Fruit fly (Drosophila melanogaster) whole organism, embryonic: ENCODE measurements around the gene CG6066.
A peak's percentile ranks its signal among the peaks of the same experiment; 100 is the strongest.

ENCODE experiments used
- Ada2b ChIP-seq: fragments of 200-800 bp; sonication (Bioruptor generic); IDR thresholded peaks from 2 replicates; pipeline ENCODE4 v1.3.6; 2022; ENCODE audit warnings: missing biosample characterization, missing genetic modification characterization
- CG12769 ChIP-seq: fragments of 200-800 bp; sonication (Bioruptor generic); optimal IDR thresholded peaks from 2 replicates; lab custom pipeline; 2019; ENCODE audit warnings: missing biosample characterization, mild to moderate bottlenecking, missing genetic modification characterization, moderate library complexity
- CG13296 ChIP-seq: fragments of 200-800 bp; sonication (Bioruptor generic); optimal IDR thresholded peaks from 3 replicates; lab custom pipeline; 2018; ENCODE audit warnings: missing biosample characterization, mild to moderate bottlenecking, missing genetic modification characterization
- CG13624 ChIP-seq: fragments of 200-800 bp; sonication (Bioruptor generic); optimal IDR thresholded peaks from 2 replicates; lab custom pipeline; 2016; ENCODE audit warnings: missing biosample characterization, missing genetic modification characterization
- CG17568 ChIP-seq: fragments of 200-800 bp; sonication (Bioruptor generic); optimal IDR thresholded peaks from 2 replicates; lab custom pipeline; 2018; ENCODE audit warnings: missing biosample characterization, mild to moderate bottlenecking, missing genetic modification characterization, moderate library complexity
- CG17829 ChIP-seq: fragments of 200-800 bp; optimal IDR thresholded peaks from 2 replicates; lab custom pipeline; 2019; ENCODE audit warnings: missing biosample characterization, mild to moderate bottlenecking, missing genetic modification characterization, moderate library complexity
- CG18262 ChIP-seq: fragments of 200-800 bp; optimal IDR thresholded peaks from 3 replicates; lab custom pipeline; 2019; ENCODE audit warnings: missing biosample characterization, mild to moderate bottlenecking, missing genetic modification characterization, moderate library complexity
- CG32532 ChIP-seq: fragments of 200-800 bp; sonication (Bioruptor generic); IDR thresholded peaks from 2 replicates; pipeline ENCODE4 v1.3.6; 2022; ENCODE audit warnings: missing biosample characterization, missing genetic modification characterization
- CG3407 ChIP-seq: fragments of 200-800 bp; sonication (Bioruptor generic); optimal IDR thresholded peaks from 2 replicates; lab custom pipeline; 2018; ENCODE audit warnings: missing biosample characterization, mild to moderate bottlenecking, missing genetic modification characterization
- CG4328 ChIP-seq: fragments of 200-800 bp; sonication (Bioruptor generic); optimal IDR thresholded peaks from 3 replicates; lab custom pipeline; 2017; ENCODE audit warnings: missing biosample characterization, missing genetic modification reagents, missing genetic modification characterization
- CG6765 ChIP-seq: fragments of 200-800 bp; sonication (Bioruptor generic); optimal IDR thresholded peaks from 3 replicates; lab custom pipeline; 2017; ENCODE audit warnings: missing biosample characterization, mild to moderate bottlenecking, missing genetic modification characterization
- CG7745 ChIP-seq: fragments of 200-800 bp; sonication (Bioruptor generic); optimal IDR thresholded peaks from 2 replicates; lab custom pipeline; 2018; ENCODE audit warnings: missing biosample characterization, mild to moderate bottlenecking, missing genetic modification characterization, moderate library complexity
- CG7839 ChIP-seq: fragments of 200-800 bp; sonication (Bioruptor generic); optimal IDR thresholded peaks from 3 replicates; lab custom pipeline; 2018; ENCODE audit warnings: missing biosample characterization, mild to moderate bottlenecking, missing genetic modification characterization, moderate library complexity
- CG9215 ChIP-seq: fragments of 200-800 bp; sonication (Bioruptor generic); IDR thresholded peaks from 2 replicates; pipeline ENCODE4 v1.3.6; 2022; ENCODE audit warnings: missing biosample characterization, missing genetic modification characterization
- CoRest ChIP-seq: fragments of 200-800 bp; sonication (Bioruptor generic); optimal IDR thresholded peaks from 3 replicates; lab custom pipeline; 2018; ENCODE audit warnings: missing biosample characterization, mild to moderate bottlenecking, missing genetic modification characterization, moderate library complexity
- Dek ChIP-seq: fragments of 200-800 bp; sonication (Bioruptor generic); optimal IDR thresholded peaks from 3 replicates; lab custom pipeline; 2019; ENCODE audit warnings: missing biosample characterization, mild to moderate bottlenecking, missing genetic modification characterization, moderate library complexity
- E2f2 ChIP-seq: fragments of 200-800 bp; sonication (Bioruptor generic); IDR thresholded peaks from 2 replicates; pipeline ENCODE4 v1.3.6; 2022; ENCODE audit warnings: missing biosample characterization, missing genetic modification characterization
- Fer3 ChIP-seq: fragments of 200-800 bp; sonication (Bioruptor generic); optimal IDR thresholded peaks from 2 replicates; lab custom pipeline; 2018; ENCODE audit warnings: missing biosample characterization, mild to moderate bottlenecking, missing genetic modification characterization, moderate library complexity
- H2.0 ChIP-seq: fragments of 200-800 bp; sonication (Bioruptor generic); IDR thresholded peaks from 2 replicates; pipeline ENCODE4 v1.3.6; 2022; ENCODE audit warnings: missing biosample characterization, missing genetic modification characterization
- HHEX ChIP-seq: fragments of 200-800 bp; sonication (Bioruptor generic); optimal IDR thresholded peaks from 3 replicates; lab custom pipeline; 2017; ENCODE audit warnings: missing biosample characterization, mild to moderate bottlenecking, missing genetic modification characterization, missing genetic modification reagents
- Hr3 ChIP-seq: fragments of 200-800 bp; sonication (Bioruptor generic); optimal IDR thresholded peaks from 3 replicates; lab custom pipeline; 2016; ENCODE audit warnings: missing biosample characterization, missing genetic modification characterization
- Meics ChIP-seq: fragments of 200-800 bp; sonication (Bioruptor generic); optimal IDR thresholded peaks from 2 replicates; lab custom pipeline; 2017; ENCODE audit warnings: missing biosample characterization, mild to moderate bottlenecking, missing genetic modification characterization
- NFAT ChIP-seq: fragments of 200-800 bp; sonication (Bioruptor generic); IDR thresholded peaks from 2 replicates; pipeline ENCODE4 v1.3.6; 2022; ENCODE audit warnings: missing biosample characterization, missing genetic modification characterization
- Nf-YC ChIP-seq: fragments of 200-800 bp; optimal IDR thresholded peaks from 3 replicates; lab custom pipeline; 2019; ENCODE audit warnings: missing biosample characterization, mild to moderate bottlenecking, missing genetic modification characterization, moderate library complexity
- PHDP ChIP-seq: fragments of 200-800 bp; sonication (Bioruptor generic); optimal IDR thresholded peaks from 3 replicates; lab custom pipeline; 2018; ENCODE audit warnings: missing biosample characterization, mild to moderate bottlenecking, missing genetic modification characterization, moderate library complexity
- Pdp1 ChIP-seq, 2 experiments: fragments of 200-800 bp; sonication (Bioruptor generic); optimal IDR thresholded peaks; 3 replicates each; lab custom pipeline; 2016; ENCODE audit warnings: missing biosample characterization in 2 of 2, missing genetic modification characterization in 2 of 2, mild to moderate bottlenecking in 1 of 2, moderate library complexity in 1 of 2
- Rfx ChIP-seq: fragments of 200-800 bp; sonication (Bioruptor generic); IDR thresholded peaks from 2 replicates; pipeline ENCODE4 v1.3.6; 2022; ENCODE audit warnings: missing biosample characterization, missing genetic modification characterization
- Scr ChIP-seq: fragments of 200-800 bp; sonication (Bioruptor generic); IDR thresholded peaks from 2 replicates; pipeline ENCODE4 v1.3.6; 2022; ENCODE audit warnings: missing biosample characterization, missing genetic modification characterization; ENCODE audit not compliant: partially characterized antibody
- Ssrp ChIP-seq: fragments of 200-800 bp; sonication (Bioruptor generic); optimal IDR thresholded peaks from 2 replicates; lab custom pipeline; 2018; ENCODE audit warnings: missing biosample characterization, mild to moderate bottlenecking, missing genetic modification characterization, moderate library complexity
- Usf ChIP-seq: fragments of 200-800 bp; sonication (Bioruptor generic); optimal IDR thresholded peaks from 2 replicates; lab custom pipeline; 2017; ENCODE audit warnings: missing genotype, missing biosample characterization, missing genetic modification characterization
- Xrp1 ChIP-seq: fragments of 200-800 bp; sonication (Bioruptor generic); IDR thresholded peaks from 2 replicates; pipeline ENCODE4 v1.3.6; 2022; ENCODE audit warnings: missing biosample characterization, missing genetic modification characterization
- esg ChIP-seq: fragments of 200-800 bp; sonication (Bioruptor generic); conservative IDR thresholded peaks from 2 replicates; pipeline ENCODE4 v1.3.6; 2022; ENCODE audit warnings: missing biosample characterization, missing genetic modification characterization
- fd96Cb ChIP-seq: fragments of 200-800 bp; sonication (Bioruptor generic); optimal IDR thresholded peaks from 2 replicates; lab custom pipeline; 2018; ENCODE audit warnings: missing biosample characterization, mild to moderate bottlenecking, missing genetic modification characterization, moderate library complexity
- gem ChIP-seq: fragments of 200-800 bp; sonication (Bioruptor generic); optimal IDR thresholded peaks from 2 replicates; lab custom pipeline; 2019; ENCODE audit warnings: missing biosample characterization, mild to moderate bottlenecking, missing genetic modification characterization, moderate library complexity
- insv ChIP-seq, 2 experiments: fragments of 200-800 bp; sonication (Bioruptor generic); optimal IDR thresholded peaks; 3 replicates each; lab custom pipeline; 2016 to 2018; ENCODE audit warnings: missing biosample characterization in 2 of 2, missing genetic modification characterization in 2 of 2
- lilli ChIP-seq: fragments of 200-800 bp; sonication (Bioruptor generic); optimal IDR thresholded peaks from 3 replicates; lab custom pipeline; 2016; ENCODE audit warnings: missing biosample characterization, missing genetic modification characterization
- mam ChIP-seq: fragments of 200-800 bp; sonication (Bioruptor generic); optimal IDR thresholded peaks from 3 replicates; lab custom pipeline; 2016; ENCODE audit warnings: missing biosample characterization, missing genetic modification characterization
- nau ChIP-seq: fragments of 200-800 bp; sonication (Bioruptor generic); optimal IDR thresholded peaks from 3 replicates; lab custom pipeline; 2017; ENCODE audit warnings: missing biosample characterization, mild to moderate bottlenecking, missing genetic modification characterization, missing genetic modification reagents
- oc ChIP-seq: fragments of 200-800 bp; sonication (Bioruptor generic); optimal IDR thresholded peaks from 2 replicates; lab custom pipeline; 2018; ENCODE audit warnings: missing biosample characterization, mild to moderate bottlenecking, missing genetic modification characterization, moderate library complexity
- onecut ChIP-seq: fragments of 200-800 bp; sonication (Bioruptor generic); IDR thresholded peaks from 2 replicates; pipeline ENCODE4 v1.3.6; 2022; ENCODE audit warnings: missing biosample characterization, missing genetic modification characterization
- otp ChIP-seq: fragments of 200-800 bp; sonication (Bioruptor generic); IDR thresholded peaks from 3 replicates; pipeline ENCODE4, ENCODE4 v1.3.6; 2022; ENCODE audit warnings: missing biosample characterization, missing genetic modification characterization
- pan ChIP-seq, 4 experiments: fragments of >200 bp in 3 of 4; fragments of 200-800 bp in 1 of 4; sonication (Bioruptor generic) in 1 of 4; optimal IDR thresholded peaks in 3 of 4; IDR thresholded peaks in 1 of 4; 2 replicates each; pipeline versions ENCODE4 v1.3.6 to Lab custom; 2017 to 2022; ENCODE audit warnings: missing biosample characterization in 2 of 4, missing genetic modification characterization in 2 of 4, mixed read lengths in 1 of 4
- salm ChIP-seq: fragments of 200-800 bp; sonication (Bioruptor generic); optimal IDR thresholded peaks from 2 replicates; lab custom pipeline; 2018; ENCODE audit warnings: missing biosample characterization, mild to moderate bottlenecking, missing genetic modification characterization
- sd ChIP-seq: fragments of 200-800 bp; sonication (Bioruptor generic); optimal IDR thresholded peaks from 3 replicates; lab custom pipeline; 2018; ENCODE audit warnings: missing biosample characterization, mild to moderate bottlenecking, missing genetic modification characterization, moderate library complexity
- sob ChIP-seq: fragments of 200-800 bp; sonication (Bioruptor generic); IDR thresholded peaks from 2 replicates; pipeline ENCODE4 v1.3.6; 2022; ENCODE audit warnings: missing biosample characterization, missing genetic modification characterization
- unpg ChIP-seq: fragments of 200-800 bp; sonication (Bioruptor generic); optimal IDR thresholded peaks from 3 replicates; lab custom pipeline; 2018; ENCODE audit warnings: missing biosample characterization, mild to moderate bottlenecking, missing genetic modification characterization, moderate library complexity
- vvl ChIP-seq: fragments of 200-800 bp; sonication (Bioruptor generic); IDR thresholded peaks from 2 replicates; pipeline ENCODE4 v1.3.6; 2022; ENCODE audit warnings: missing biosample characterization, missing genetic modification characterization

Gene CG6066

dm6 chr3R:27152129-27152968, 35.8 kb upstream of the CG6066 start (continued):
- TF ChIP-seq CG4328 (GFP tag; lab: Kevin White, UChicago) (peak; percentile 17), vvl (peak; percentile 36; the same call in 1 of the 2 replicates), Xrp1 (GFP tag; lab: Robert Waterston, UW) (peak; percentile 25; the same call in 1 of the 2 replicates), CG7839 (tag; lab: Kevin White, UChicago) (peak; percentile 57), HHEX (GFP tag; lab: Kevin White, UChicago) (peak; percentile 63), CoRest (peak; percentile 62), Usf (GFP tag; lab: Kevin White, UChicago) (peak; percentile 4), Pdp1 (GFP tag; optimal IDR thresholded peaks at IDR 0.05; lab: Kevin White, UChicago) (peak; percentile 24 to 76), insv (GFP tag; optimal IDR thresholded peaks at IDR 0.05; lab: Kevin White, UChicago) (peak in 1 of 2 experiments; percentile 55), mam (GFP tag; lab: Kevin White, UChicago) (peak; percentile 20), CG13624 (GFP tag; lab: Kevin White, UChicago) (peak; percentile 46), onecut (GFP tag; lab: Robert Waterston, UW) (peak; percentile 90), oc (tag; lab: Kevin White, UChicago) (no peak), CG9215 (GFP tag; lab: Robert Waterston, UW) (peak; percentile 56), Rfx (GFP tag; lab: Robert Waterston, UW) (peak; percentile 70), Dek (tag; lab: Kevin White, UChicago) (peak; percentile 16), lilli (GFP tag; lab: Kevin White, UChicago) (peak; percentile 19), CG3407 (no peak), CG13296 (peak; percentile 14), Hr3 (GFP tag; lab: Kevin White, UChicago) (peak; percentile 32), otp (GFP tag; lab: Robert Waterston, UW) (no peak), nau (GFP tag; lab: Kevin White, UChicago) (peak; percentile 64), H2.0 (0 out of 2 replicates have a peak, but pooled peaks have one; percentile 17), CG32532 (GFP tag; lab: Robert Waterston, UW) (peak; percentile 50), fd96Cb (tag; lab: Kevin White, UChicago) (peak; percentile 49), Ada2b (GFP tag; lab: Robert Waterston, UW) (peak; percentile 16; the same call in 1 of the 2 replicates), sd (tag; lab: Kevin White, UChicago) (peak; percentile 59), gem (tag; lab: Kevin White, UChicago) (peak; percentile 77), Scr (no peak), sob (peak; percentile 51; the same call in 1 of the 2 replicates), pan (optimal IDR thresholded peaks at IDR 0.05; lab: Kevin White, UChicago) (no peak), pan (GFP tag; optimal IDR thresholded peaks at IDR 0.05 in 1 of 2, IDR thresholded peaks at IDR 0.05 in 1 of 2) (peak in 1 of 2 experiments; percentile 13), CG12769 (tag; lab: Kevin White, UChicago) (no peak), esg (peak; percentile 26; the same call in 1 of the 2 replicates), unpg (GFP tag; lab: Kevin White, UChicago) (peak; percentile 66), CG17568 (GFP tag; lab: Kevin White, UChicago) (peak; percentile 9), PHDP (peak; percentile 70), CG18262 (peak; percentile 29), Fer3 (tag; lab: Kevin White, UChicago) (peak; percentile 56), CG17829 (tag; lab: Kevin White, UChicago) (peak; percentile 49), Nf-YC (tag; lab: Kevin White, UChicago) (peak; percentile 19), Meics (GFP tag; lab: Kevin White, UChicago) (peak; percentile 63), salm (tag; lab: Kevin White, UChicago) (peak; percentile 37), NFAT (GFP tag; lab: Robert Waterston, UW) (peak; percentile 24; the same call in 1 of the 2 replicates), CG7745 (tag; lab: Kevin White, UChicago) (no peak), Ssrp (tag; lab: Kevin White, UChicago) (peak; percentile 28), E2f2 (GFP tag; lab: Robert Waterston, UW) (0 out of 2 replicates have a peak, but pooled peaks have one; percentile 9), CG6765 (GFP tag; lab: Kevin White, UChicago) (no peak)
